Fruit fly (Drosophila melanogaster) whole organism, wandering third instar larva: Measurements from ENCODE around the gene Nepl15.
A peak's percentile ranks its signal among the peaks of the same experiment; 100 is the strongest.

Experiments
- Abd-B ChIP-seq: fragments of >200 bp; optimal IDR thresholded peaks from 2 replicates; lab custom pipeline; 2017; ENCODE audit warnings: missing biosample characterization, missing genetic modification characterization
- CG32264 ChIP-seq: fragments of 200-800 bp; sonication (Bioruptor generic); optimal IDR thresholded peaks from 2 replicates; lab custom pipeline; 2016; ENCODE audit warnings: missing biosample characterization, missing genetic modification characterization
- CG9705 ChIP-seq: fragments of 200-800 bp; sonication (Bioruptor generic); optimal IDR thresholded peaks from 2 replicates; lab custom pipeline; 2018; ENCODE audit warnings: missing biosample characterization, mild to moderate bottlenecking, missing genetic modification characterization
- CrebA ChIP-seq: fragments of 200-800 bp; sonication (Bioruptor generic); optimal IDR thresholded peaks from 2 replicates; lab custom pipeline; 2016; ENCODE audit warnings: missing biosample characterization, mild to moderate bottlenecking, missing genetic modification characterization, borderline replicate concordance
- Dfd ChIP-seq: fragments of >200 bp; optimal IDR thresholded peaks from 2 replicates; lab custom pipeline; 2017; ENCODE audit warnings: missing biosample characterization, missing genetic modification characterization
- GATAd ChIP-seq: sonication (Bioruptor generic); optimal IDR thresholded peaks from 2 replicates; lab custom pipeline; 2016; ENCODE audit warnings: missing biosample characterization, missing genetic modification characterization
- HLH106 ChIP-seq: fragments of 200-800 bp; optimal IDR thresholded peaks from 3 replicates; lab custom pipeline; 2019; ENCODE audit warnings: missing biosample characterization, mild to moderate bottlenecking, missing genetic modification characterization, moderate library complexity
- Hr83 ChIP-seq: fragments of 200-300 bp; sonication (Bioruptor generic); optimal IDR thresholded peaks from 2 replicates; lab custom pipeline; 2016; ENCODE audit warnings: missing biosample characterization, mild to moderate bottlenecking, missing genetic modification characterization, moderate library complexity; ENCODE audit not compliant: poor library complexity, severe bottlenecking
- Jra ChIP-seq: sonication (Bioruptor generic); optimal IDR thresholded peaks from 2 replicates; lab custom pipeline; 2016; ENCODE audit warnings: missing biosample characterization, missing genetic modification characterization
- Mio ChIP-seq: sonication (Bioruptor generic); optimal IDR thresholded peaks from 2 replicates; lab custom pipeline; 2016; ENCODE audit warnings: missing biosample characterization, missing genetic modification characterization
- Myc ChIP-seq: fragments of >200 bp; optimal IDR thresholded peaks from 2 replicates; lab custom pipeline; 2017
- OdsH ChIP-seq: fragments of 200-800 bp; sonication (Bioruptor generic); optimal IDR thresholded peaks from 2 replicates; lab custom pipeline; 2016; ENCODE audit warnings: missing biosample characterization, mild to moderate bottlenecking, missing genetic modification characterization
- Rel ChIP-seq, 2 experiments: fragments of 200-800 bp; sonication (Bioruptor generic) in 1 of 2; optimal IDR thresholded peaks; 2 replicates in 1 of 2; 3 replicates in 1 of 2; lab custom pipeline; 2016 to 2019; ENCODE audit warnings: mild to moderate bottlenecking in 2 of 2, missing biosample characterization in 2 of 2, missing genetic modification characterization in 2 of 2, moderate library complexity in 1 of 2
- Sp1 ChIP-seq: fragments of 200-800 bp; sonication (Bioruptor generic); optimal IDR thresholded peaks from 3 replicates; lab custom pipeline; 2019; ENCODE audit warnings: missing biosample characterization, mild to moderate bottlenecking, missing genetic modification characterization, moderate library complexity
- Vsx2 ChIP-seq: fragments of 200-300, 225-300 bp; sonication (Bioruptor generic); optimal IDR thresholded peaks from 2 replicates; lab custom pipeline; 2018; ENCODE audit warnings: missing biosample characterization, missing genetic modification characterization; ENCODE audit not compliant: partially characterized antibody
- br ChIP-seq: fragments of 200-800 bp; sonication (Bioruptor generic); optimal IDR thresholded peaks from 2 replicates; lab custom pipeline; 2016; ENCODE audit warnings: missing biosample characterization, missing genetic modification characterization
- brk ChIP-seq: fragments of 200-800 bp; sonication (Bioruptor generic); optimal IDR thresholded peaks from 2 replicates; lab custom pipeline; 2016; ENCODE audit warnings: missing biosample characterization, mild to moderate bottlenecking, missing genetic modification characterization
- dl ChIP-seq, 2 experiments: fragments of 175-275, 200-275 bp in 1 of 2; fragments of 200-275 bp in 1 of 2; sonication (Bioruptor generic); optimal IDR thresholded peaks; lab custom pipeline; 2018; ENCODE audit warnings: mild to moderate bottlenecking in 2 of 2, missing biosample characterization in 2 of 2, missing genetic modification characterization in 2 of 2, moderate library complexity in 2 of 2; ENCODE audit not compliant: partially characterized antibody in 2 of 2, insufficient read depth in 1 of 2
- dmrt93B ChIP-seq: fragments of 200-800 bp; sonication (Bioruptor generic); optimal IDR thresholded peaks from 2 replicates; lab custom pipeline; 2018; ENCODE audit warnings: missing biosample characterization, mild to moderate bottlenecking, missing genetic modification characterization
- dsf ChIP-seq: sonication (Bioruptor generic); optimal IDR thresholded peaks from 2 replicates; lab custom pipeline; 2016; ENCODE audit warnings: missing biosample characterization, missing genetic modification characterization, borderline replicate concordance
- ey ChIP-seq: fragments of 200-800 bp; sonication (Bioruptor generic); optimal IDR thresholded peaks from 2 replicates; lab custom pipeline; 2016; ENCODE audit warnings: missing biosample characterization, missing genetic modification characterization
- foxo ChIP-seq, 2 experiments: fragments of 200-800 bp; sonication (Bioruptor generic); optimal IDR thresholded peaks; 2 replicates in 1 of 2; 3 replicates in 1 of 2; lab custom pipeline; 2016 to 2017; ENCODE audit warnings: missing biosample characterization in 2 of 2, missing genetic modification characterization in 2 of 2
- fru ChIP-seq: fragments of 200-800 bp; sonication (Bioruptor generic); optimal IDR thresholded peaks from 3 replicates; lab custom pipeline; 2016; ENCODE audit warnings: missing biosample characterization, mild to moderate bottlenecking, missing genetic modification characterization
- h ChIP-seq: fragments of 200-800 bp; sonication (Bioruptor generic); optimal IDR thresholded peaks from 3 replicates; lab custom pipeline; 2016; ENCODE audit warnings: missing biosample characterization, mild to moderate bottlenecking, missing genetic modification characterization
- jim ChIP-seq: fragments of 175-275, 200-325 bp; sonication (Bioruptor generic); optimal IDR thresholded peaks from 2 replicates; lab custom pipeline; 2016; ENCODE audit warnings: missing biosample characterization, mild to moderate bottlenecking, missing genetic modification characterization
- lola ChIP-seq: fragments of >200 bp; optimal IDR thresholded peaks from 2 replicates; lab custom pipeline; 2017; ENCODE audit warnings: missing biosample characterization, missing genetic modification characterization
- pan ChIP-seq: fragments of >200 bp; optimal IDR thresholded peaks from 2 replicates; lab custom pipeline; 2017
- psq ChIP-seq: fragments of 200-800 bp; sonication (Bioruptor generic); optimal IDR thresholded peaks from 3 replicates; lab custom pipeline; 2017; ENCODE audit warnings: missing biosample characterization, mild to moderate bottlenecking, missing genetic modification characterization, moderate library complexity
- rgr ChIP-seq: fragments of 200-800 bp; sonication (Bioruptor generic); optimal IDR thresholded peaks from 3 replicates; lab custom pipeline; 2016; ENCODE audit warnings: missing biosample characterization, mild to moderate bottlenecking, missing genetic modification characterization
- sage ChIP-seq: fragments of 200-800 bp; sonication (Bioruptor generic); optimal IDR thresholded peaks from 2 replicates; lab custom pipeline; 2016; ENCODE audit warnings: missing biosample characterization, mild to moderate bottlenecking, missing genetic modification characterization
- tai ChIP-seq: sonication (Bioruptor generic); optimal IDR thresholded peaks from 2 replicates; lab custom pipeline; 2016; ENCODE audit warnings: missing biosample characterization, missing genetic modification characterization
- usp ChIP-seq: fragments of >200 bp; optimal IDR thresholded peaks from 2 replicates; lab custom pipeline; 2017; ENCODE audit warnings: missing biosample characterization, missing genetic modification characterization

Nepl15 gene

DNA sequence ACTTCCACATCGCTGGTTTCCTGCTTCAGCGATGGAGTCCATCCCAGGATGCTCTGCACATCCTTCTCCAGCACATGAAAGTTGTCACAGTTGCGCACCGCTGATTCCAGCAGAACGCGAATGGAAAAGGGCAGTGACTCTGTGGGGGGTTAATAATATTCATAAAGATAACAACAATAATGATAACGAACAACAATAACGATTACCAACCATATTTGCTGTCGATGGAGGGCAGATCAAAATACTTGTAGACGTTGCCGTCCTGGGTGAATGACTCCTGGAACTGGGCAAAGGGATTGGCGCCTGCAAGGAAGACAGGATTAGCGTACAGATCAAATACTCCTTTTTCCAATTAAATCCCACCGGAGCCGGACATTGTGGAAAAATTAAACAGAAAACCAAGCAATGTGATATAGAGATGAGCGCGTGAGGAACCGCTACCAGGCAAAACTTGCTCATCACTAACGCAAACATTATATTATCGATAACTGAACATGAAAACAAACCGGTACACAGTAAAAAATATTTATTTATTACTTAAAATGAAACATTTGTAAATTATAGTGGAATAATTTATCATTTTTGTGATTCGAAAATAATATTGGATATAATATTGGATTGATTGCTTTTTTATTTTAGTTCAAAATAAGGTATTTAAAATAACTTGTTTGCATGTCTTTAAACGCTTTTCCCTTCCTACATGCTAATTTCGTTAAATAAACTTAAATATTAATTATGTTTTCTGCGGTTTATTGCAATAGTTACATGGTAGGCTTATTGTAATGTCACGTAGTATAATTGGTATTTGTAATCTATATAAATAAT lies 41.6 kb downstream of the Nepl15 start, which contains the start of gene Irp-1A (continued):
- TF ChIP-seq foxo (GFP tag; optimal IDR thresholded peaks at IDR 0.05; lab: Kevin White, UChicago) (peak in 1 of 2 experiments; percentile 73), CG9705 (GFP tag; lab: Kevin White, UChicago) (peak; percentile 3), sage (GFP tag; lab: Kevin White, UChicago) (peak; percentile 9), rgr (GFP tag; lab: Kevin White, UChicago) (peak; percentile 72), CG32264 (GFP tag; lab: Kevin White, UChicago) (peak; percentile 27), dsf (GFP tag; lab: Kevin White, UChicago) (peak; percentile 4), pan (no peak), Vsx2 (GFP tag; lab: Kevin White, UChicago) (no peak), br (GFP tag; lab: Kevin White, UChicago) (peak; percentile 16), GATAd (GFP tag; lab: Kevin White, UChicago) (no peak), Dfd (no peak), OdsH (GFP tag; lab: Kevin White, UChicago) (peak; percentile 54), Jra (GFP tag; lab: Kevin White, UChicago) (peak; percentile 40)

DNA sequence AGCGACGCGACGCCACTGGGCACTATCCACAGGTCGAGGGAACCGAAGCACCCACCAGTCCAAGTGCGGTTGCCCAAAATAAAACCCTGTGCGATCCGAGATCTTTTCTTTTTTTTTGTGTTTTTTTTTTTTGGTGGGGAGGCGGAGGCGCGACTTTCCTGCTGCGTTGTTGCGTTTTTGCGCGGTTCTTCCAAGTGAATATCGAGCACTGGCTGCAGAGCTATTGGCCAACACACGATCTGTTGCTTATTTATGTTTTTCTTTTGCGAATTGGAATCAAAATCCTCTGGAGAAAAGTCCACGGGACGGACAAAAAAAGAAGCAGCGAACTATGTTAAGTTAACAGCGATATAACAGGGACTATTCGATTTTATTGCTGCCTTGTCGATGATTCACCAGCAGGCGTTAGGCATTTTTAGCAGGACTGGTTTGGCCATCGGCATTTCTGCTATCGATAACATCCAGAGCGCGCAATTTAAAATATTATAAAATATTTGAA lies 45.1 kb downstream of the Nepl15 start, which contains the start of gene wge:
Gene wge, minus strand, starts transcription at position 343 of the 499 bp plus-strand sequence.
- no peak for TF ChIP-seq usp (GFP tag; lab: Kevin White, UChicago)
- no peak for TF ChIP-seq Myc (lab: Kevin White, UChicago)
- no peak for TF ChIP-seq sage (GFP tag; lab: Kevin White, UChicago)
- TF ChIP-seq Jra (GFP tag; lab: Kevin White, UChicago): no peak
- TF ChIP-seq GATAd (GFP tag; lab: Kevin White, UChicago): no peak
- TF ChIP-seq CrebA: no peak
- no peak for TF ChIP-seq dmrt93B (GFP tag; lab: Kevin White, UChicago)
- TF ChIP-seq Abd-B: no peak
- no peak for TF ChIP-seq brk (GFP tag; lab: Kevin White, UChicago)
- TF ChIP-seq h: no peak
- no peak for TF ChIP-seq Rel (GFP tag; optimal IDR thresholded peaks at IDR 0.05; lab: Kevin White, UChicago)
- TF ChIP-seq Rel (tag; optimal IDR thresholded peaks at IDR 0.05; lab: Kevin White, UChicago): peak; percentile 33
- TF ChIP-seq Vsx2 (GFP tag; lab: Kevin White, UChicago): no peak
- TF ChIP-seq HLH106: peak; percentile 12
- TF ChIP-seq jim (GFP tag; lab: Kevin White, UChicago): peak; percentile 80
- TF ChIP-seq dl (GFP tag; optimal IDR thresholded peaks at IDR 0.05; lab: Kevin White, UChicago; ENCODE audit: insufficient read depth in 1 of 2, partially characterized antibody in 2 of 2): no peak
- TF ChIP-seq Hr83: no peak
- no peak for TF ChIP-seq lola (GFP tag; lab: Kevin White, UChicago)
- TF ChIP-seq psq (GFP tag; lab: Kevin White, UChicago): no peak
- no peak for TF ChIP-seq Mio
- TF ChIP-seq CG32264 (GFP tag; lab: Kevin White, UChicago): no peak
- peak; percentile 59 for TF ChIP-seq Sp1 (GFP tag; lab: Kevin White, UChicago)
- no peak for TF ChIP-seq foxo (GFP tag; optimal IDR thresholded peaks at IDR 0.05; lab: Kevin White, UChicago)
- TF ChIP-seq, all 38 proteins: peak for 4

DNA sequence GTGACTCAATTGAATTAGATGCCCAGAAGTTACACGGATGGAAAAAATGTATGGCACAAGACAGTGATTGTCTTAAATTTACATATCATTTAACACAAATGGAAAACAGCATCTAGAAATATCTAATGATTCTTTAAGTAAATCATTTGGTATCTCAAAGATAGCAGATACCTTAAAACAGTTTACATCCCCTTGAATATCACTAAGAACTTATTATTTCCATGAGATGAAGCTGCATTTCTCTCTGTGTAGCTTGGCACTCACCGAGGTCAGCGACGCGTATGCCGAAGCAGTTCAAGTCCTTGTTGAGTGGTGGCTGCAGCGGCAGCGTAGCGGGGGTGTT lies 46.4 kb downstream of the Nepl15 start:
- TF ChIP-seq OdsH (GFP tag; lab: Kevin White, UChicago) (no peak), fru (peak; percentile 6)

DNA sequence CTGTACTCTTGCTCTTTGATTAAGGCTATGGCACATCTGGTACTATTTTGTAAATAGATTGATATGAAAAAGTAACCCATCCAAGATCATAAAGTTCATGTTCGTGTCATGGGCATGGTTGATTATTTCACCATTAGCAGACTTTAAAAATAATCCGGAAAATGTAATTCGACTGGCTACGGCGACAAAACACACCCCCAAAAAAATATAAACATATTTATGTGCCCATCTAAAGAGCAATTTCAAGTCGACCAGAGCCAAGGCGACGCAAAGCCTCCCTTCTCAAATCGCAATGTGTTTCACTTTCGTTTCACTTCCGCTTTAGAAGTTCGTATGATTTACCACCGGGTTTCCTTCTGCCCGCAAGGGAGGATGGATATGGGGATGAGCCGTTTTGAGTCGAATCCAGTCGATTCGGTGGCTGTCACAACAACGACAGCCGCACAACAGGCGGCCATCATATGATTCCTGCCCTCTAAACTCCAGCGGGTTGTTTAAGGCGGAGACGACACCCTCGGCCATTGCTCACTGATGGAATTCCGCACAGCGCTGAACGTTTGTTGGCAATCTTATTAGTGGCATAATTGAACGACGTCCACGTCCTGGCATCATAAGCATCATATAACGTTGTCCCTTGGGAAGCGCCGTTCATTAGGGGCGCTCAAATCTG lies 46.9 kb downstream of the Nepl15 start:
- TF ChIP-seq usp (GFP tag; lab: Kevin White, UChicago): no peak
- no peak for TF ChIP-seq foxo (GFP tag; optimal IDR thresholded peaks at IDR 0.05; lab: Kevin White, UChicago)
- no peak for TF ChIP-seq h
- no peak for TF ChIP-seq Dfd
- no peak for TF ChIP-seq CG32264 (GFP tag; lab: Kevin White, UChicago)
- no peak for TF ChIP-seq tai (GFP tag; lab: Kevin White, UChicago)
- no peak for TF ChIP-seq sage (GFP tag; lab: Kevin White, UChicago)
- TF ChIP-seq OdsH (GFP tag; lab: Kevin White, UChicago): no peak
- TF ChIP-seq pan: no peak
- no peak for TF ChIP-seq CG9705 (GFP tag; lab: Kevin White, UChicago)
- TF ChIP-seq rgr (GFP tag; lab: Kevin White, UChicago): no peak
- no peak for TF ChIP-seq GATAd (GFP tag; lab: Kevin White, UChicago)
- no peak for TF ChIP-seq br (GFP tag; lab: Kevin White, UChicago)
- TF ChIP-seq dmrt93B (GFP tag; lab: Kevin White, UChicago): no peak
- TF ChIP-seq fru: no peak
- no peak for TF ChIP-seq ey
- no peak for TF ChIP-seq Abd-B
